Worm (Caenorhabditis elegans) whole organism, young adult: ENCODE results near the gene oac-58.

Source experiments
- B0336.3 ChIP-seq: fragments of 200-800 bp; sonication (Bioruptor generic); IDR thresholded peaks from 2 replicates; pipeline ENCODE4 v1.3.6; 2022; ENCODE audit warnings: missing genetic modification characterization, missing compliant biosample characterization
- C06A6.2 ChIP-seq: fragments of 200-800 bp; sonication (Bioruptor generic); conservative IDR thresholded peaks from 2 replicates; pipeline ENCODE4 v1.3.6; 2022; ENCODE audit warnings: missing genetic modification characterization, missing compliant biosample characterization
- D2030.7 ChIP-seq: fragments of 200-800 bp; sonication (Bioruptor generic); IDR thresholded peaks from 2 replicates; pipeline ENCODE4 v1.3.6; 2022; ENCODE audit warnings: missing genetic modification reagents, missing genetic modification characterization, missing compliant biosample characterization
- F23B12.7 ChIP-seq: sonication (generic microtip); optimal IDR thresholded peaks from 2 replicates; lab custom pipeline; 2017; ENCODE audit warnings: missing genetic modification characterization, mild to moderate bottlenecking, missing compliant biosample characterization, antibody characterized with exemption, moderate library complexity; ENCODE audit not compliant: insufficient read depth
- F33H1.4 ChIP-seq: fragments of 200-800 bp; sonication (Bioruptor generic); IDR thresholded peaks from 2 replicates; pipeline ENCODE4 v1.3.6; 2022; ENCODE audit warnings: missing genetic modification reagents, missing genetic modification characterization, missing compliant biosample characterization
- F55B11.4 ChIP-seq: sonication (generic microtip); optimal IDR thresholded peaks from 2 replicates; lab custom pipeline; 2016; ENCODE audit warnings: missing compliant biosample characterization, missing genetic modification characterization, borderline replicate concordance; ENCODE audit not compliant: insufficient read depth
- F57C9.4 ChIP-seq: sonication (generic microtip); optimal IDR thresholded peaks from 2 replicates; lab custom pipeline; 2017; ENCODE audit warnings: mild to moderate bottlenecking, missing genetic modification characterization, missing compliant biosample characterization
- T26A5.8 ChIP-seq: sonication (generic microtip); optimal IDR thresholded peaks from 2 replicates; lab custom pipeline; 2016; ENCODE audit warnings: missing genetic modification characterization, missing compliant biosample characterization
- Y56A3A.18 ChIP-seq: fragments of 200-800 bp; sonication (Bioruptor generic); IDR thresholded peaks from 2 replicates; pipeline ENCODE4 v1.3.6; 2022; ENCODE audit warnings: missing genetic modification reagents, missing genetic modification characterization, missing compliant biosample characterization
- ZK185.1 ChIP-seq: sonication (generic microtip); optimal IDR thresholded peaks from 2 replicates; lab custom pipeline; 2016; ENCODE audit warnings: mild to moderate bottlenecking, missing genetic modification characterization, missing compliant biosample characterization; ENCODE audit not compliant: poor library complexity, severe bottlenecking
- aptf-3 ChIP-seq: fragments of 200-800 bp; sonication (Bioruptor generic); IDR thresholded peaks from 2 replicates; pipeline ENCODE4 v1.3.6; 2022; ENCODE audit warnings: missing genetic modification characterization, missing compliant biosample characterization
- attf-5 ChIP-seq: fragments of 200-800 bp; sonication (Bioruptor generic); optimal IDR thresholded peaks from 2 replicates; lab custom pipeline; 2018; ENCODE audit warnings: mild to moderate bottlenecking, missing genetic modification characterization, missing compliant biosample characterization
- bed-1 ChIP-seq: fragments of 200-800 bp; sonication (Bioruptor generic); IDR thresholded peaks from 2 replicates; pipeline ENCODE4 v1.3.6; 2022; ENCODE audit warnings: missing genetic modification reagents, missing genetic modification characterization, missing compliant biosample characterization
- ccch-3 ChIP-seq: fragments of 200-800 bp; sonication (Bioruptor generic); optimal IDR thresholded peaks from 2 replicates; lab custom pipeline; 2018; ENCODE audit warnings: mild to moderate bottlenecking, missing genetic modification characterization, missing compliant biosample characterization
- cebp-1 ChIP-seq, 2 experiments: fragments of 200-800 bp in 1 of 2; sonication (Bioruptor generic) in 1 of 2; sonication (generic microtip) in 1 of 2; IDR thresholded peaks in 1 of 2; optimal IDR thresholded peaks in 1 of 2; 2 replicates each; pipeline versions ENCODE4 v1.3.6 to Lab custom; 2017 to 2022; ENCODE audit warnings: missing compliant biosample characterization in 2 of 2, missing genetic modification characterization in 2 of 2, mild to moderate bottlenecking in 1 of 2, missing genetic modification reagents in 1 of 2, moderate library complexity in 1 of 2
- cebp-2 ChIP-seq: fragments of 200-800 bp; sonication (Bioruptor generic); IDR thresholded peaks from 2 replicates; pipeline ENCODE4 v1.3.6; 2022; ENCODE audit warnings: missing genetic modification characterization, missing compliant biosample characterization
- dpff-1 ChIP-seq: sonication (generic microtip); optimal IDR thresholded peaks from 2 replicates; lab custom pipeline; 2017; ENCODE audit warnings: mild to moderate bottlenecking, missing genetic modification characterization, missing compliant biosample characterization
- egl-44 ChIP-seq: fragments of 200-800 bp; sonication (Bioruptor generic); IDR thresholded peaks from 2 replicates; pipeline ENCODE4 v1.3.6; 2022; ENCODE audit warnings: missing genetic modification reagents, missing genetic modification characterization, missing compliant biosample characterization
- egrh-3 ChIP-seq: fragments of 200-800 bp; sonication (Bioruptor generic); IDR thresholded peaks from 2 replicates; pipeline ENCODE4 v1.3.6; 2022; ENCODE audit warnings: missing genetic modification reagents, missing genetic modification characterization, missing compliant biosample characterization
- ekl-4 ChIP-seq: fragments of 200-800 bp; sonication (Bioruptor generic); IDR thresholded peaks from 2 replicates; pipeline ENCODE4 v1.3.6; 2022; ENCODE audit warnings: missing genetic modification reagents, missing genetic modification characterization, missing compliant biosample characterization
- fkh-3 ChIP-seq: sonication (generic microtip); optimal IDR thresholded peaks from 2 replicates; lab custom pipeline; 2016; ENCODE audit warnings: mild to moderate bottlenecking, missing genetic modification characterization, missing compliant biosample characterization
- hlh-26 ChIP-seq: fragments of 200-800 bp; sonication (Bioruptor generic); conservative IDR thresholded peaks from 2 replicates; pipeline ENCODE4 v1.3.6; 2022; ENCODE audit warnings: missing genetic modification reagents, missing genetic modification characterization, missing compliant biosample characterization
- hmg-1.2 ChIP-seq: fragments of 200-800 bp; sonication (Bioruptor generic); IDR thresholded peaks from 2 replicates; pipeline ENCODE4 v1.3.6; 2022; ENCODE audit warnings: missing genetic modification reagents, missing genetic modification characterization, missing compliant biosample characterization
- let-607 ChIP-seq, 2 experiments: fragments of 200-800 bp in 1 of 2; sonication (Bioruptor generic) in 1 of 2; sonication (generic microtip) in 1 of 2; optimal IDR thresholded peaks; 2 replicates each; lab custom pipeline; 2016 to 2018; ENCODE audit warnings: mild to moderate bottlenecking in 2 of 2, missing compliant biosample characterization in 2 of 2, missing genetic modification characterization in 2 of 2, moderate library complexity in 2 of 2, missing genotype in 1 of 2
- lin-54 ChIP-seq: fragments of 200-800 bp; sonication (Bioruptor generic); optimal IDR thresholded peaks from 2 replicates; lab custom pipeline; 2018; ENCODE audit warnings: mild to moderate bottlenecking, missing genetic modification characterization, missing compliant biosample characterization
- lir-1 ChIP-seq: fragments of 200-800 bp; sonication (Bioruptor generic); conservative IDR thresholded peaks from 2 replicates; pipeline ENCODE4 v1.3.6; 2022; ENCODE audit warnings: missing genetic modification reagents, missing genetic modification characterization, missing compliant biosample characterization
- lsl-1 ChIP-seq: fragments of 200-800 bp; sonication (Bioruptor generic); optimal IDR thresholded peaks from 2 replicates; lab custom pipeline; 2018; ENCODE audit warnings: mild to moderate bottlenecking, missing genetic modification characterization, moderate library complexity, missing compliant biosample characterization
- madf-3 ChIP-seq: fragments of 200-800 bp; sonication (Bioruptor generic); IDR thresholded peaks from 2 replicates; pipeline ENCODE4 v1.3.6; 2022; ENCODE audit warnings: missing genetic modification reagents, missing genetic modification characterization, missing compliant biosample characterization
- madf-8 ChIP-seq: fragments of 200-800 bp; sonication (Bioruptor generic); conservative IDR thresholded peaks from 2 replicates; pipeline ENCODE4 v1.3.6; 2022; ENCODE audit warnings: missing genetic modification reagents, missing genetic modification characterization, missing compliant biosample characterization
- mel-28 ChIP-seq: sonication (generic microtip); optimal IDR thresholded peaks from 2 replicates; lab custom pipeline; 2016; ENCODE audit warnings: borderline replicate concordance, mild to moderate bottlenecking, missing genetic modification characterization, missing compliant biosample characterization
- nfyb-1 ChIP-seq: fragments of 200-800 bp; sonication (Bioruptor generic); IDR thresholded peaks from 2 replicates; pipeline ENCODE4 v1.3.6; 2022; ENCODE audit warnings: missing genetic modification reagents, missing genetic modification characterization, missing compliant biosample characterization
- nhr-120 ChIP-seq: fragments of 200-800 bp; sonication (Bioruptor generic); IDR thresholded peaks from 2 replicates; pipeline ENCODE4 v1.3.6; 2022; ENCODE audit warnings: missing genetic modification characterization, missing compliant biosample characterization
- nhr-80 ChIP-seq: sonication (generic microtip); optimal IDR thresholded peaks from 2 replicates; lab custom pipeline; 2016; ENCODE audit warnings: missing genetic modification characterization, missing compliant biosample characterization
- rpc-1 ChIP-seq, 2 experiments: fragments of 150-350 bp in 1 of 2; sonication (generic microtip) in 1 of 2; optimal IDR thresholded peaks; 2 replicates each; lab custom pipeline; 2014 to 2018; ENCODE audit warnings: missing biosample characterization in 1 of 2, missing genetic modification characterization in 1 of 2, missing genetic modification reagents in 1 of 2, missing genotype in 1 of 2
- sdz-38 ChIP-seq: sonication (generic microtip); optimal IDR thresholded peaks from 2 replicates; lab custom pipeline; 2016; ENCODE audit warnings: missing genotype, missing genetic modification characterization, missing compliant biosample characterization
- xnd-1 ChIP-seq: sonication (generic microtip); optimal IDR thresholded peaks from 2 replicates; lab custom pipeline; 2016; ENCODE audit warnings: missing genotype, missing genetic modification reagents, missing genetic modification characterization, missing compliant biosample characterization
- zfh-2 ChIP-seq: fragments of 200-800 bp; sonication (Bioruptor generic); conservative IDR thresholded peaks from 2 replicates; pipeline ENCODE4 v1.3.6; 2022; ENCODE audit warnings: missing genetic modification reagents, missing genetic modification characterization, missing compliant biosample characterization
- ztf-18 ChIP-seq: sonication (generic microtip); optimal IDR thresholded peaks from 2 replicates; lab custom pipeline; 2016; ENCODE audit warnings: missing genotype, mild to moderate bottlenecking, missing genetic modification characterization, missing compliant biosample characterization

oac-58 gene

DNA sequence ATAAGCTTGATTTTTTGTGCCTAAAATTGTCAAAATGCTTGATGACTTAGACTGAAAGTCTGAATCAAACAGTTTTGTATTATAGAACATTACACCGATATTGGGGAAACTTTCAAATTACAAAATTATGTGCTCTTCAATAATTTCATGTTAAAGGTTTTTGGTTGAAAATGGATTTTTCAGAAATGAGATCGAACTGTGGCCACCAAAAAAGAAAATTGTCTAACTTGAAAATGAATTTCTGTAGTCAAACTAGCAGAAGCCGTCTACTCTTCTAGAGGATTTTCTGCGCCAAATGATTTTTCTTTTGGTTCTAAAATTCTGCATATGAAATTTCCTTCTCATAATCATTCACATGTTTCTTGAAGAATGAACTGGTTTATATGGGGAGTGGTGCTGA is 29.4 kb upstream of the oac-58 start:
- TF ChIP-seq bed-1 (no peak), T26A5.8 (no peak), ccch-3 (GFP tag; lab: Kevin White, UChicago) (no peak), nhr-120 (GFP tag; lab: Robert Waterston, UW) (no peak), lin-54 (GFP tag; lab: Kevin White, UChicago) (no peak), hlh-26 (GFP tag; lab: Robert Waterston, UW) (no peak), lir-1 (GFP tag; lab: Robert Waterston, UW) (no peak), madf-3 (no peak)

DNA sequence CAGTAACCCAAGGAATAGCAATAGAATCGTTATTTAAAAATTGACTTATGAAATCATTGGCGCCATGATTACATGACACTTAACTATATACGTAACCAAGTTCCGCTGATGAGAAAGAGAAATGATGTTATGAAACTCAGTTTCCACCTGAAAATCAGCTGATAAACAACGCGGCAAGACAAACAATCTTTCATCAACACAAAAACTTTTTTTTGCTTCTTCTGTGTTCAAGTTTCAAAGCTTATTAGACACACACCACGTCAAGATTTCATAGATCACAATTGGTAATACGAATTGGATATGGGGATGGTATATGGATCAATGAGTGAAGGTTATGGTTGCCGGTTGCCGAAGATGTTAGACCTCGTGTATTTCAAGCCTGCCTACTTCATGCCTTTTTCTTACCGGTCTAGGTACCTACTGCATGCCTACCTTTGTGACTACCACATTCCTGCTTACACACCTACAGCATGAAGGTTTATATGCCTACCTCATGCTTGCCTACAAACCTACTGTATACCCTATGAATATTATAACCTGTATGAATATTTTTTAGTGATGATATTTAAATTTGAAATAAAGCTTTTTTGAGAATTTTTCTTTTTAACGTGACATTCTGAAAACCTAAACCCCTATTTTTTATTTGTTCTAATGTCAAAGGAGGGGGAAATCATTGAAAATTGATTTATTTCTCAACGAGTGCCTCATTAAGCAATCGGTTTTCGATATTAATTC is 25.6 kb upstream of the oac-58 start, which contains the start of the genes F19B6.10 and wht-5:
Gene F19B6.10 (plus strand): TSS at position 301 of the 735 bp plus-strand sequence.
Gene wht-5 (plus strand): TSS at position 685 of the 735 bp plus-strand sequence.
- TF ChIP-seq F57C9.4 (tag; lab: Kevin White, UChicago) (no peak), rpc-1 (optimal IDR thresholded peaks at IDR 0.05; lab: Kevin White, UChicago) (no peak), rpc-1 (tag; optimal IDR thresholded peaks at IDR 0.05; lab: Kevin White, UChicago) (no peak)

DNA sequence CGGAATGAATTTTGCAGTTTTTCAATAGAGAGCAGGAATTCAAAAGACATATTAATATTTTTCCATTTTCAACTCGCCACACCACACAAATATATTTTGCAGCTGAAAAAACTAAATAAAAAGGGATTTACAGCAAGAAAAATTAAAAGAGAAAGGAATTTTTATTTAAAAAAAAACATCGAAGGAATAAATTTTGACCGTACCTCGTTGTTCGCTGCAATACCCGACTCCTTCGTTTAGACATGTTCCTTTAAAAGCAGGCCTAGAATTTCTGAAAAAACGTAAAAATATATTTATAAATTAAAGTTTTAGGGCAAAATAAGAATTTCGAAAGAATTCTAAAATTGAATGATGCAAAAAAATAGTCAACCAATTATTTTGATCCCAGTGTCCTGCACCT is 24.3 kb upstream of the oac-58 start, which contains the start of gene F19B6.1:
Gene F19B6.1 (minus strand): TSS at position 278 of the 400 bp plus-strand sequence.
- peak; percentile 62 for TF ChIP-seq F33H1.4 (GFP tag; lab: Robert Waterston, UW)
- no peak for TF ChIP-seq egrh-3
- no peak for TF ChIP-seq ztf-18 (tag; lab: Kevin White, UChicago)
- peak; percentile 25 for TF ChIP-seq xnd-1
- TF ChIP-seq lsl-1, result peak; percentile 52
- no peak for TF ChIP-seq Y56A3A.18
- TF ChIP-seq madf-8 (GFP tag; lab: Robert Waterston, UW), result 0 out of 2 replicates have a peak, but pooled peaks have one; percentile 14
- TF ChIP-seq egl-44 (GFP tag; lab: Robert Waterston, UW), result no peak
- TF ChIP-seq, all 124 proteins: peak for 4

DNA sequence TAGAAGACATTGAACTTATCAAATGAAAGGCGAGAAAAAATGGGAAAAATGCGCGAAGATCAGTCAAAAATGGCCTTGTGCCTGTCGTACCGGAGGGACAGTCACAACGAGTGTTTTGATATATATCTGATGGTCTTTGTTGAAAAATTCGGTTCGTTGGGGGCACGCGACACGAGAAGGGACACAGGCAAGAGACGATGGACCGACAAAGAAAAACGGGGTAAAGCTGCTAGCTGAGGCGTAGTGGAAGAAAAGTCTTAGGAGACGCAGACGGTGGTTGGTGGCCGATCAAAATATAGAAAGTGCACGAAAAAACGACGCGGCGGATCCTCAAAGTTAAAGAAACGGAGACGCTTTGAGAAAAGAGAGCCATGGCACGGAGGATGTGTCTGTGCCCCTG is 23.8 kb upstream of the oac-58 start:
- peak; percentile 10 for TF ChIP-seq attf-5 (GFP tag; lab: Kevin White, UChicago)
- peak; percentile 80; the same call in 1 of the 2 replicates for TF ChIP-seq cebp-2 (GFP tag; lab: Robert Waterston, UW)
- no peak for TF ChIP-seq F33H1.4 (GFP tag; lab: Robert Waterston, UW)
- peak; percentile 18; the same call in 1 of the 2 replicates for TF ChIP-seq hmg-1.2 (GFP tag; lab: Robert Waterston, UW)
- TF ChIP-seq Y56A3A.18, result no peak
- 0 out of 2 replicates have a peak, but pooled peaks have one; percentile 29 for TF ChIP-seq nfyb-1 (GFP tag; lab: Robert Waterston, UW)
- TF ChIP-seq F23B12.7 (tag; lab: Kevin White, UChicago), result no peak
- no peak for TF ChIP-seq F55B11.4
- 0 out of 2 replicates have a peak, but pooled peaks have one; percentile 22 for TF ChIP-seq D2030.7 (GFP tag; lab: Robert Waterston, UW)
- no peak for TF ChIP-seq let-607 (tag; optimal IDR thresholded peaks at IDR 0.05; lab: Kevin White, UChicago)
- no peak for TF ChIP-seq C06A6.2 (GFP tag; lab: Robert Waterston, UW)
- TF ChIP-seq B0336.3 (GFP tag; lab: Robert Waterston, UW), result no peak
- TF ChIP-seq egrh-3, result no peak
- no peak for TF ChIP-seq aptf-3 (GFP tag; lab: Robert Waterston, UW)
- TF ChIP-seq cebp-1 (GFP tag; IDR thresholded peaks at IDR 0.05; lab: Robert Waterston, UW), result no peak
- peak; percentile 41 for TF ChIP-seq cebp-1 (tag; optimal IDR thresholded peaks at IDR 0.05; lab: Kevin White, UChicago)
- TF ChIP-seq zfh-2, result peak; percentile 74
- TF ChIP-seq mel-28, result no peak
- TF ChIP-seq nhr-80 (tag; lab: Kevin White, UChicago), result peak; percentile 25
- TF ChIP-seq fkh-3 (tag; lab: Kevin White, UChicago), result no peak
- TF ChIP-seq dpff-1 (tag; lab: Kevin White, UChicago), result no peak
- TF ChIP-seq sdz-38 (tag; lab: Kevin White, UChicago), result no peak
- TF ChIP-seq ekl-4 (GFP tag; lab: Robert Waterston, UW), result no peak
- TF ChIP-seq ZK185.1 (tag; lab: Kevin White, UChicago), result no peak
